Fruit fly (Drosophila melanogaster) whole organism, wandering third instar larva: ENCODE measurements around the gene CG1979.

ENCODE experiments used
- CG32264 ChIP-seq: fragments of 200-800 bp; sonication (Bioruptor generic); optimal IDR thresholded peaks from 2 replicates; lab custom pipeline; 2016; ENCODE audit warnings: missing biosample characterization, missing genetic modification characterization
- Dif ChIP-seq: fragments of 200-275, 200-300 bp; sonication (Bioruptor generic); optimal IDR thresholded peaks from 2 replicates; lab custom pipeline; 2018; ENCODE audit warnings: missing biosample characterization, missing genetic modification characterization; ENCODE audit not compliant: partially characterized antibody
- Hnf4 ChIP-seq: fragments of 200-800 bp; sonication (Bioruptor generic); optimal IDR thresholded peaks from 2 replicates; lab custom pipeline; 2016; ENCODE audit warnings: missing biosample characterization, mild to moderate bottlenecking, missing genetic modification characterization
- Jra ChIP-seq: sonication (Bioruptor generic); optimal IDR thresholded peaks from 2 replicates; lab custom pipeline; 2016; ENCODE audit warnings: missing biosample characterization, missing genetic modification characterization
- Myc ChIP-seq: fragments of >200 bp; optimal IDR thresholded peaks from 2 replicates; lab custom pipeline; 2017
- N ChIP-seq: fragments of >200 bp; optimal IDR thresholded peaks from 2 replicates; lab custom pipeline; 2018; ENCODE audit warnings: missing biosample characterization, missing external identifiers, missing genetic modification characterization
- OdsH ChIP-seq: fragments of 200-800 bp; sonication (Bioruptor generic); optimal IDR thresholded peaks from 2 replicates; lab custom pipeline; 2016; ENCODE audit warnings: missing biosample characterization, mild to moderate bottlenecking, missing genetic modification characterization
- br ChIP-seq: fragments of 200-800 bp; sonication (Bioruptor generic); optimal IDR thresholded peaks from 2 replicates; lab custom pipeline; 2016; ENCODE audit warnings: missing biosample characterization, missing genetic modification characterization
- dl ChIP-seq, 2 experiments: fragments of 175-275, 200-275 bp in 1 of 2; fragments of 200-275 bp in 1 of 2; sonication (Bioruptor generic); optimal IDR thresholded peaks; lab custom pipeline; 2018; ENCODE audit warnings: mild to moderate bottlenecking in 2 of 2, missing biosample characterization in 2 of 2, missing genetic modification characterization in 2 of 2, moderate library complexity in 2 of 2; ENCODE audit not compliant: partially characterized antibody in 2 of 2, insufficient read depth in 1 of 2
- h ChIP-seq: fragments of 200-800 bp; sonication (Bioruptor generic); optimal IDR thresholded peaks from 3 replicates; lab custom pipeline; 2016; ENCODE audit warnings: missing biosample characterization, mild to moderate bottlenecking, missing genetic modification characterization
- jim ChIP-seq: fragments of 175-275, 200-325 bp; sonication (Bioruptor generic); optimal IDR thresholded peaks from 2 replicates; lab custom pipeline; 2016; ENCODE audit warnings: missing biosample characterization, mild to moderate bottlenecking, missing genetic modification characterization
- lola ChIP-seq: fragments of >200 bp; optimal IDR thresholded peaks from 2 replicates; lab custom pipeline; 2017; ENCODE audit warnings: missing biosample characterization, missing genetic modification characterization

DNA sequence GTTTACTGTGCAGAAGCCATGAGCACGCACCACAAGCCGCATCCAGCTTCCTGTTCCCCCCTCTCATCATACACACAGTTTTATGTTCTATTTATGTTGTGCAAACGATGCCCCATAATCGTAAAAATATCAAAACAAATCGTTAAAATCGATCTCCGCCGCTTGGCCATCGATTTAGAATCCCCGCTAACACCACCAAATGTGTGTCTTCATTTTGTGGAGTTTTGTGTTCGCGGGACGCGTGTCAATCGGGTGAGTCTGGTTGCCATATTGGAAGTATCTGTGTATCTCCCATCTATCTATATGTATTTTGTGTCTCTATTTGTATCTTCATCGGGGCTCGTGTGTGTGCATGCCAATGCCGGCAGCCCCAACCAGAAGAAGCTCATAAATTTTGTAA, 19.9 kb upstream of the CG1979 start:
- TF ChIP-seq lola (GFP tag; lab: Kevin White, UChicago) (no peak), br (GFP tag; lab: Kevin White, UChicago) (no peak), h (GFP tag; lab: Kevin White, UChicago) (no peak), jim (GFP tag; lab: Kevin White, UChicago) (no peak), OdsH (GFP tag; lab: Kevin White, UChicago) (no peak), N (GFP tag; lab: Kevin White, UChicago) (no peak), Dif (GFP tag; lab: Kevin White, UChicago) (no peak), Jra (GFP tag; lab: Kevin White, UChicago) (no peak), Hnf4 (GFP tag; lab: Kevin White, UChicago) (no peak), Myc (lab: Kevin White, UChicago) (no peak), dl (GFP tag; optimal IDR thresholded peaks at IDR 0.05; lab: Kevin White, UChicago; ENCODE audit: insufficient read depth in 1 of 2, partially characterized antibody in 2 of 2) (no peak), CG32264 (GFP tag; lab: Kevin White, UChicago) (no peak)
